Fruit fly (Drosophila melanogaster): ENCODE results near the gene CG14609.

Gene CG14609

dm6 chr3R:7249460-7249859 lies 48.7 kb downstream of the CG14609 start, which contains the start of the genes CG1227 and Dtwd2 (continued):
- peak; percentile 75 for TF ChIP-seq E2f2 (GFP tag; IDR thresholded peaks at IDR 0.05)
- peak; percentile 68 for TF ChIP-seq dati (GFP tag; IDR thresholded peaks at IDR 0.05)
- no peak for TF ChIP-seq CG15073 (GFP tag; optimal IDR thresholded peaks at IDR 0.05)
- peak; percentile 48 for TF ChIP-seq chn (GFP tag; optimal IDR thresholded peaks at IDR 0.05)
- peak; percentile 97 for TF ChIP-seq gem (tag; optimal IDR thresholded peaks at IDR 0.05)
- TF ChIP-seq ken (GFP tag; IDR thresholded peaks at IDR 0.05), result peak; percentile 78; the same call in 1 of the 3 replicates
- TF ChIP-seq CG10654 (GFP tag; optimal IDR thresholded peaks at IDR 0.05), result peak; percentile 58
- no peak for TF ChIP-seq luna (GFP tag; optimal IDR thresholded peaks at IDR 0.05)
- TF ChIP-seq Drgx (GFP tag; IDR thresholded peaks at IDR 0.05), result peak; percentile 97
- peak; percentile 95 for TF ChIP-seq CG2712 (tag; optimal IDR thresholded peaks at IDR 0.05)
- TF ChIP-seq CG11085 (GFP tag; IDR thresholded peaks at IDR 0.05), result peak; percentile 46; the same call in 1 of the 2 replicates
- peak; percentile 87 for TF ChIP-seq CG1233 (GFP tag; optimal IDR thresholded peaks at IDR 0.05)
- no peak for TF ChIP-seq CG11723 (GFP tag; optimal IDR thresholded peaks at IDR 0.05)
- peak; percentile 16 for TF ChIP-seq CG17186 (GFP tag; optimal IDR thresholded peaks at IDR 0.05)
- peak; percentile 85 for TF ChIP-seq Spps (tag; optimal IDR thresholded peaks at IDR 0.05)
- TF ChIP-seq CG10209 (GFP tag; optimal IDR thresholded peaks at IDR 0.05), result peak; percentile 87
- peak; percentile 78 for TF ChIP-seq CG30020 (tag; optimal IDR thresholded peaks at IDR 0.05)
- no peak for TF ChIP-seq CG10565 (GFP tag; optimal IDR thresholded peaks at IDR 0.05)
- TF ChIP-seq ATbp (GFP tag; optimal IDR thresholded peaks at IDR 0.05), result peak; percentile 83
- TF ChIP-seq Aef1 (GFP tag; IDR thresholded peaks at IDR 0.05), result peak; percentile 85
- TF ChIP-seq tio (GFP tag; optimal IDR thresholded peaks at IDR 0.05), result peak; percentile 73
- no peak for TF ChIP-seq Vsx1 (GFP tag; optimal IDR thresholded peaks at IDR 0.05)
- no peak for TF ChIP-seq CG14860 (GFP tag; IDR thresholded peaks at IDR 0.05; ENCODE audit: partially characterized antibody)
- peak; percentile 80 for TF ChIP-seq sens-2 (GFP tag; IDR thresholded peaks at IDR 0.05)
- TF ChIP-seq Ada2b (GFP tag; IDR thresholded peaks at IDR 0.05), result peak; percentile 84
- TF ChIP-seq ems (GFP tag; optimal IDR thresholded peaks at IDR 0.05), result peak; percentile 72
- TF ChIP-seq Nf-YA (GFP tag; IDR thresholded peaks at IDR 0.05), result peak; percentile 85
- no peak; the same call in 2 of the 3 replicates for TF ChIP-seq CG2199 (GFP tag; IDR thresholded peaks at IDR 0.05)
- TF ChIP-seq CG12104 (GFP tag; optimal IDR thresholded peaks at IDR 0.05), result peak; percentile 83
- TF ChIP-seq CG11456 (GFP tag; IDR thresholded peaks at IDR 0.05), result peak; percentile 83
- peak; percentile 87 for TF ChIP-seq CG12219 (GFP tag; optimal IDR thresholded peaks at IDR 0.05)
- peak; percentile 55; the same call in 1 of the 2 replicates for TF ChIP-seq CG10959 (GFP tag; IDR thresholded peaks at IDR 0.05)
- peak; percentile 92 for TF ChIP-seq CG6689 (GFP tag; IDR thresholded peaks at IDR 0.05)
- peak; percentile 66 for TF ChIP-seq CG5180 (GFP tag; optimal IDR thresholded peaks at IDR 0.05)
- peak; percentile 26 for TF ChIP-seq CG30431 (GFP tag; optimal IDR thresholded peaks at IDR 0.05)
- peak; percentile 30 for TF ChIP-seq tx (GFP tag; optimal IDR thresholded peaks at IDR 0.05)
- peak; percentile 86 for TF ChIP-seq seq (GFP tag; IDR thresholded peaks at IDR 0.05)
- TF ChIP-seq so (GFP tag; IDR thresholded peaks at IDR 0.05), result peak; percentile 95
- peak; percentile 66 for TF ChIP-seq eyg (GFP tag; optimal IDR thresholded peaks at IDR 0.05)
- TF ChIP-seq CG7928 (GFP tag; optimal IDR thresholded peaks at IDR 0.05), result peak; percentile 65
- TF ChIP-seq D19A (tag; optimal IDR thresholded peaks at IDR 0.05), result peak; percentile 92
- TF ChIP-seq CG13424 (tag; optimal IDR thresholded peaks at IDR 0.05), result peak; percentile 97
- TF ChIP-seq fd96Cb (tag; optimal IDR thresholded peaks at IDR 0.05), result peak; percentile 84
- TF ChIP-seq CG18011 (GFP tag; optimal IDR thresholded peaks at IDR 0.05), result peak; percentile 75
- TF ChIP-seq ac (GFP tag; optimal IDR thresholded peaks at IDR 0.05), result peak; percentile 44
- TF ChIP-seq CG12299 (tag; optimal IDR thresholded peaks at IDR 0.05), result peak; percentile 97
- peak; percentile 86 for TF ChIP-seq run (tag; optimal IDR thresholded peaks at IDR 0.05)
- TF ChIP-seq CG2202 (tag; optimal IDR thresholded peaks at IDR 0.05), result peak; percentile 84
- peak; percentile 73 for TF ChIP-seq CG1602 (GFP tag; optimal IDR thresholded peaks at IDR 0.05)
- peak; percentile 86 for TF ChIP-seq zen (tag; optimal IDR thresholded peaks at IDR 0.05)
- TF ChIP-seq CG14710 (tag; optimal IDR thresholded peaks at IDR 0.05), result peak; percentile 88

All from whole organism, embryonic.